Fruit fly (Drosophila melanogaster) whole organism, embryonic: ENCODE data around the gene sima.

Experiments
- Bteb2 ChIP-seq: fragments of 200-800 bp; sonication (Bioruptor generic); optimal IDR thresholded peaks from 2 replicates; lab custom pipeline; 2016; ENCODE audit warnings: missing biosample characterization, missing genetic modification characterization
- CG10274 ChIP-seq: fragments of 200-800 bp; sonication (Bioruptor generic); optimal IDR thresholded peaks from 3 replicates; lab custom pipeline; 2017; ENCODE audit warnings: missing biosample characterization, mild to moderate bottlenecking, missing genetic modification characterization
- CG10366 ChIP-seq: fragments of 200-800 bp; sonication (Bioruptor generic); IDR thresholded peaks from 2 replicates; pipeline ENCODE4 v1.3.6; 2022; ENCODE audit warnings: missing biosample characterization, missing genetic modification characterization
- CG10959 ChIP-seq: fragments of 200-800 bp; sonication (Bioruptor generic); IDR thresholded peaks from 2 replicates; pipeline ENCODE4 v1.3.6; 2022; ENCODE audit warnings: missing biosample characterization, missing genetic modification characterization
- CG12942 ChIP-seq: fragments of 200-800 bp; sonication (Bioruptor generic); optimal IDR thresholded peaks from 3 replicates; lab custom pipeline; 2016; ENCODE audit warnings: missing biosample characterization, missing genetic modification characterization
- CG15601 ChIP-seq: fragments of 200-800 bp; sonication (Bioruptor generic); optimal IDR thresholded peaks from 3 replicates; lab custom pipeline; 2019; ENCODE audit warnings: missing biosample characterization, mild to moderate bottlenecking, missing genetic modification characterization, moderate library complexity
- CG16863 ChIP-seq: fragments of 200-800 bp; sonication (Bioruptor generic); optimal IDR thresholded peaks from 3 replicates; lab custom pipeline; 2016; ENCODE audit warnings: missing biosample characterization, missing genetic modification characterization
- CG2875 ChIP-seq: fragments of 200-800 bp; sonication (Bioruptor generic); optimal IDR thresholded peaks from 2 replicates; lab custom pipeline; 2017; ENCODE audit warnings: missing biosample characterization, mild to moderate bottlenecking, missing genetic modification characterization, missing genetic modification reagents
- CG31224 ChIP-seq: fragments of 200-800 bp; sonication (Bioruptor generic); IDR thresholded peaks from 2 replicates; pipeline ENCODE4 v1.3.6; 2022; ENCODE audit warnings: missing biosample characterization, missing genetic modification characterization
- CG31365 ChIP-seq: fragments of 200-800 bp; sonication (Bioruptor generic); optimal IDR thresholded peaks from 2 replicates; lab custom pipeline; 2018; ENCODE audit warnings: missing biosample characterization, mild to moderate bottlenecking, missing genetic modification characterization
- CG3726 ChIP-seq: fragments of 200-800 bp; sonication (Bioruptor generic); IDR thresholded peaks from 3 replicates; pipeline ENCODE4, ENCODE4 v1.3.6; 2022; ENCODE audit warnings: missing biosample characterization, missing genetic modification characterization
- CG42726 ChIP-seq: fragments of 200-800 bp; sonication (Bioruptor generic); IDR thresholded peaks from 2 replicates; pipeline ENCODE4 v1.3.6; 2022; ENCODE audit warnings: missing biosample characterization, missing genetic modification characterization; ENCODE audit not compliant: partially characterized antibody
- CG4404 ChIP-seq: fragments of 200-800 bp; sonication (Bioruptor generic); IDR thresholded peaks from 2 replicates; pipeline ENCODE4 v1.3.6; 2022; ENCODE audit warnings: missing biosample characterization, missing genetic modification characterization
- CG5245 ChIP-seq: fragments of 200-800 bp; sonication (Bioruptor generic); optimal IDR thresholded peaks from 3 replicates; lab custom pipeline; 2016; ENCODE audit warnings: missing biosample characterization, missing genetic modification characterization
- CG6254 ChIP-seq: fragments of 200-800 bp; sonication (Bioruptor generic); optimal IDR thresholded peaks from 3 replicates; lab custom pipeline; 2017; ENCODE audit warnings: mild to moderate bottlenecking, missing biosample characterization, missing genetic modification reagents, missing genetic modification characterization
- CG7556 ChIP-seq: fragments of 200-800 bp; sonication (Bioruptor generic); optimal IDR thresholded peaks from 2 replicates; lab custom pipeline; 2017; ENCODE audit warnings: missing biosample characterization, mild to moderate bottlenecking, missing genetic modification characterization
- CG7839 ChIP-seq: fragments of 200-800 bp; sonication (Bioruptor generic); optimal IDR thresholded peaks from 3 replicates; lab custom pipeline; 2018; ENCODE audit warnings: missing biosample characterization, mild to moderate bottlenecking, missing genetic modification characterization, moderate library complexity
- CG8290 ChIP-seq, 3 experiments: fragments of 200-800 bp; sonication (Bioruptor generic); optimal IDR thresholded peaks; 2 replicates each; lab custom pipeline; 2016 to 2019; ENCODE audit warnings: missing biosample characterization in 3 of 3, missing genetic modification characterization in 3 of 3, mild to moderate bottlenecking in 2 of 3, moderate library complexity in 1 of 3
- D19A ChIP-seq: fragments of 200-800 bp; optimal IDR thresholded peaks from 3 replicates; lab custom pipeline; 2019; ENCODE audit warnings: missing biosample characterization, mild to moderate bottlenecking, missing genetic modification characterization, moderate library complexity
- Drgx ChIP-seq: fragments of 200-800 bp; sonication (Bioruptor generic); IDR thresholded peaks from 2 replicates; pipeline ENCODE4 v1.3.6; 2022; ENCODE audit warnings: missing biosample characterization, missing genetic modification characterization
- Gsc ChIP-seq: fragments of 200-800 bp; sonication (Bioruptor generic); IDR thresholded peaks from 2 replicates; pipeline ENCODE4 v1.3.6; 2022; ENCODE audit warnings: missing biosample characterization, missing genetic modification characterization
- H15 ChIP-seq: fragments of 200-800 bp; sonication (Bioruptor generic); IDR thresholded peaks from 3 replicates; pipeline ENCODE4 v1.3.6; 2022; ENCODE audit warnings: missing biosample characterization, missing genetic modification characterization
- NC2α ChIP-seq: fragments of 200-800 bp; sonication (Bioruptor generic); optimal IDR thresholded peaks from 2 replicates; lab custom pipeline; 2016; ENCODE audit warnings: missing biosample characterization, missing genetic modification characterization
- Nf-YA ChIP-seq: fragments of 200-800 bp; sonication (Bioruptor generic); IDR thresholded peaks from 2 replicates; pipeline ENCODE4 v1.3.6; 2022; ENCODE audit warnings: missing biosample characterization, missing genetic modification characterization
- Side ChIP-seq: fragments of 200-800 bp; sonication (Bioruptor generic); optimal IDR thresholded peaks from 2 replicates; lab custom pipeline; 2016; ENCODE audit warnings: missing biosample characterization, missing genetic modification characterization
- Sin3A ChIP-seq: fragments of >200 bp; optimal IDR thresholded peaks from 2 replicates; lab custom pipeline; 2018
- bigmax ChIP-seq: fragments of 200-800 bp; sonication (Bioruptor generic); optimal IDR thresholded peaks from 2 replicates; lab custom pipeline; 2018; ENCODE audit warnings: missing biosample characterization, mild to moderate bottlenecking, missing genetic modification characterization
- bowl ChIP-seq: fragments of 200-800 bp; sonication (Bioruptor generic); IDR thresholded peaks from 2 replicates; pipeline ENCODE4 v1.3.6; 2022; ENCODE audit warnings: missing biosample characterization, missing genetic modification characterization
- br ChIP-seq: fragments of >200 bp; optimal IDR thresholded peaks from 2 replicates; lab custom pipeline; 2017
- caup ChIP-seq: fragments of 200-800 bp; sonication (Bioruptor generic); optimal IDR thresholded peaks from 3 replicates; lab custom pipeline; 2017; ENCODE audit warnings: missing biosample characterization, mild to moderate bottlenecking, missing genetic modification characterization, moderate library complexity; ENCODE audit not compliant: severe bottlenecking
- dan ChIP-seq: fragments of 200-800 bp; sonication (Bioruptor generic); IDR thresholded peaks from 2 replicates; pipeline ENCODE4 v1.3.6; 2022; ENCODE audit warnings: missing biosample characterization, missing genetic modification characterization
- dm ChIP-seq: fragments of 200-800 bp; sonication (Bioruptor generic); optimal IDR thresholded peaks from 3 replicates; lab custom pipeline; 2016; ENCODE audit warnings: missing biosample characterization, missing genetic modification characterization
- emc ChIP-seq: fragments of 200-800 bp; sonication (Bioruptor generic); optimal IDR thresholded peaks from 2 replicates; lab custom pipeline; 2016; ENCODE audit warnings: missing biosample characterization, missing genetic modification characterization
- esg ChIP-seq: fragments of 200-800 bp; sonication (Bioruptor generic); conservative IDR thresholded peaks from 2 replicates; pipeline ENCODE4 v1.3.6; 2022; ENCODE audit warnings: missing biosample characterization, missing genetic modification characterization
- ewg ChIP-seq: fragments of 200-800 bp; sonication (Bioruptor generic); optimal IDR thresholded peaks from 3 replicates; lab custom pipeline; 2017; ENCODE audit warnings: mild to moderate bottlenecking, missing biosample characterization, missing genetic modification reagents, missing genetic modification characterization
- fd102C ChIP-seq: fragments of 200-800 bp; sonication (Bioruptor generic); optimal IDR thresholded peaks from 2 replicates; lab custom pipeline; 2018; ENCODE audit warnings: missing biosample characterization, mild to moderate bottlenecking, missing genetic modification characterization, moderate library complexity
- fu2 ChIP-seq: fragments of 200-800 bp; sonication (Bioruptor generic); optimal IDR thresholded peaks from 2 replicates; lab custom pipeline; 2016; ENCODE audit warnings: missing biosample characterization, missing genetic modification characterization
- gem ChIP-seq: fragments of 200-800 bp; sonication (Bioruptor generic); optimal IDR thresholded peaks from 2 replicates; lab custom pipeline; 2019; ENCODE audit warnings: missing biosample characterization, mild to moderate bottlenecking, missing genetic modification characterization, moderate library complexity
- grau ChIP-seq: fragments of 200-800 bp; optimal IDR thresholded peaks from 3 replicates; lab custom pipeline; 2019; ENCODE audit warnings: missing biosample characterization, mild to moderate bottlenecking, missing genetic modification characterization, moderate library complexity
- lov ChIP-seq, 2 experiments: fragments of 200-800 bp in 1 of 2; fragments of >200 bp in 1 of 2; sonication (Bioruptor generic) in 1 of 2; IDR thresholded peaks in 1 of 2; optimal IDR thresholded peaks in 1 of 2; 2 replicates in 1 of 2; 3 replicates in 1 of 2; pipeline versions ENCODE4 v1.3.6 to Lab custom; 2017 to 2022; ENCODE audit warnings: missing biosample characterization in 1 of 2, missing genetic modification characterization in 1 of 2
- phol ChIP-seq: fragments of 200-800 bp; sonication (Bioruptor generic); optimal IDR thresholded peaks from 3 replicates; lab custom pipeline; 2018; ENCODE audit warnings: missing biosample characterization, mild to moderate bottlenecking, missing genetic modification characterization, moderate library complexity
- psq ChIP-seq: fragments of 200-800 bp; sonication (Bioruptor generic); optimal IDR thresholded peaks from 2 replicates; lab custom pipeline; 2017; ENCODE audit warnings: missing biosample characterization, missing genetic modification characterization
- sens-2 ChIP-seq: fragments of 200-800 bp; sonication (Bioruptor generic); IDR thresholded peaks from 2 replicates; pipeline ENCODE4 v1.3.6; 2022; ENCODE audit warnings: missing biosample characterization, missing genetic modification characterization
- slp2 ChIP-seq: fragments of 200-800 bp; sonication (Bioruptor generic); optimal IDR thresholded peaks from 2 replicates; lab custom pipeline; 2016; ENCODE audit warnings: missing biosample characterization, missing genetic modification characterization
- sob ChIP-seq: fragments of 200-800 bp; sonication (Bioruptor generic); IDR thresholded peaks from 2 replicates; pipeline ENCODE4 v1.3.6; 2022; ENCODE audit warnings: missing biosample characterization, missing genetic modification characterization
- tap ChIP-seq: fragments of 200-800 bp; optimal IDR thresholded peaks from 3 replicates; lab custom pipeline; 2019; ENCODE audit warnings: missing biosample characterization, mild to moderate bottlenecking, missing genetic modification characterization, moderate library complexity
- unc-4 ChIP-seq: fragments of 200-800 bp; sonication (Bioruptor generic); IDR thresholded peaks from 2 replicates; pipeline ENCODE4 v1.3.6; 2022; ENCODE audit warnings: missing biosample characterization, missing genetic modification characterization; ENCODE audit not compliant: partially characterized antibody
- vnd ChIP-seq: fragments of 200-800 bp; sonication (Bioruptor generic); IDR thresholded peaks from 3 replicates; pipeline ENCODE4 v1.3.6; 2022; ENCODE audit warnings: missing biosample characterization, missing genetic modification characterization; ENCODE audit not compliant: partially characterized antibody
- z ChIP-seq: fragments of 200-800 bp; sonication (Bioruptor generic); IDR thresholded peaks from 3 replicates; pipeline ENCODE4 v1.3.6; 2022; ENCODE audit warnings: missing biosample characterization, missing genetic modification characterization
- zfh2 ChIP-seq: fragments of 200-800 bp; sonication (Bioruptor generic); optimal IDR thresholded peaks from 2 replicates; lab custom pipeline; 2016; ENCODE audit warnings: missing biosample characterization, missing genetic modification characterization

Gene sima

dm6 chr3R:30055915-30056544 lies 2.1 kb upstream of the sima start, which contains the start of the genes Rpp14b and spn-A:
TSS of gene Rpp14b (plus strand) at chr3R:30055957.
TSS of gene spn-A (minus strand) at chr3R:30056037.
- TF ChIP-seq CG10366 (GFP tag; lab: Robert Waterston, UW) (peak; percentile 43; the same call in 1 of the 2 replicates), CG12942 (no peak), CG5245 (GFP tag; lab: Kevin White, UChicago) (no peak), psq (no peak), CG3726 (no peak), esg (GFP tag; lab: Robert Waterston, UW) (no peak), sob (GFP tag; lab: Robert Waterston, UW) (peak; percentile 26; the same call in 1 of the 2 replicates), slp2 (GFP tag; lab: Kevin White, UChicago) (no peak), CG7839 (tag; lab: Kevin White, UChicago) (no peak), CG7556 (GFP tag; lab: Kevin White, UChicago) (no peak), vnd (GFP tag; lab: Robert Waterston, UW) (no peak), Side (GFP tag; lab: Kevin White, UChicago) (no peak), Sin3A (lab: Kevin White, UChicago) (peak; percentile 0), ewg (GFP tag; lab: Kevin White, UChicago) (no peak), fd102C (GFP tag; lab: Kevin White, UChicago) (no peak), phol (tag; lab: Kevin White, UChicago) (peak; percentile 11), emc (GFP tag; lab: Kevin White, UChicago) (no peak), Bteb2 (GFP tag; lab: Kevin White, UChicago) (no peak), lov (optimal IDR thresholded peaks at IDR 0.05; lab: Kevin White, UChicago) (no peak), lov (GFP tag; IDR thresholded peaks at IDR 0.05; lab: Robert Waterston, UW) (0 out of 3 replicates have a peak, but pooled peaks have one; percentile 50), CG2875 (GFP tag; lab: Kevin White, UChicago) (no peak), CG31365 (tag; lab: Kevin White, UChicago) (no peak), D19A (tag; lab: Kevin White, UChicago) (no peak), CG8290 (GFP tag; optimal IDR thresholded peaks at IDR 0.05; lab: Kevin White, UChicago) (no peak), CG8290 (tag; optimal IDR thresholded peaks at IDR 0.05; lab: Kevin White, UChicago) (peak in 1 of 2 experiments; percentile 61), fu2 (GFP tag; lab: Kevin White, UChicago) (no peak), CG15601 (tag; lab: Kevin White, UChicago) (no peak), caup (no peak), grau (tag; lab: Kevin White, UChicago) (peak; percentile 97), CG16863 (GFP tag; lab: Kevin White, UChicago) (no peak), z (GFP tag; lab: Robert Waterston, UW) (no peak), gem (tag; lab: Kevin White, UChicago) (peak; percentile 43), CG31224 (no peak), CG4404 (peak; percentile 44; the same call in 1 of the 2 replicates), zfh2 (peak; percentile 35), Gsc (GFP tag; lab: Robert Waterston, UW) (no peak), dm (GFP tag; lab: Kevin White, UChicago) (no peak), CG10959 (GFP tag; lab: Robert Waterston, UW) (no peak), CG6254 (GFP tag; lab: Kevin White, UChicago) (no peak), bowl (GFP tag; lab: Robert Waterston, UW) (no peak), NC2α (no peak), dan (no peak), br (lab: Kevin White, UChicago) (no peak), sens-2 (GFP tag; lab: Robert Waterston, UW) (no peak), CG42726 (GFP tag; lab: Robert Waterston, UW) (no peak), unc-4 (GFP tag; lab: Robert Waterston, UW) (no peak), Nf-YA (no peak), tap (no peak), H15 (GFP tag; lab: Robert Waterston, UW) (no peak), bigmax (GFP tag; lab: Kevin White, UChicago) (no peak), CG10274 (GFP tag; lab: Kevin White, UChicago) (no peak), Drgx (0 out of 2 replicates have a peak, but pooled peaks have one; percentile 25)
